Fruit fly (Drosophila melanogaster) whole organism: ENCODE measurements around the gene Snapin.

Experiments used
- CG8478 ChIP-seq: fragments of >200 bp; optimal IDR thresholded peaks from 2 replicates; lab custom pipeline; 2018; ENCODE audit warnings: inconsistent platforms
- Dll ChIP-seq: fragments of >200 bp; optimal IDR thresholded peaks from 2 replicates; lab custom pipeline; 2017
- EcR ChIP-seq, 2 experiments: fragments of >200 bp; optimal IDR thresholded peaks; 2 replicates each; lab custom pipeline; 2017; ENCODE audit warnings: missing biosample characterization in 2 of 2, missing genetic modification characterization in 2 of 2, missing genetic modification reagents in 2 of 2
- pan ChIP-seq: fragments of >200 bp; optimal IDR thresholded peaks from 2 replicates; lab custom pipeline; 2017
- psq ChIP-seq: fragments of >200 bp; optimal IDR thresholded peaks from 2 replicates; lab custom pipeline; 2017
- usp ChIP-seq: fragments of >200 bp; optimal IDR thresholded peaks from 2 replicates; lab custom pipeline; 2017; ENCODE audit warnings: missing biosample characterization, missing genetic modification characterization, mixed read lengths

DNA sequence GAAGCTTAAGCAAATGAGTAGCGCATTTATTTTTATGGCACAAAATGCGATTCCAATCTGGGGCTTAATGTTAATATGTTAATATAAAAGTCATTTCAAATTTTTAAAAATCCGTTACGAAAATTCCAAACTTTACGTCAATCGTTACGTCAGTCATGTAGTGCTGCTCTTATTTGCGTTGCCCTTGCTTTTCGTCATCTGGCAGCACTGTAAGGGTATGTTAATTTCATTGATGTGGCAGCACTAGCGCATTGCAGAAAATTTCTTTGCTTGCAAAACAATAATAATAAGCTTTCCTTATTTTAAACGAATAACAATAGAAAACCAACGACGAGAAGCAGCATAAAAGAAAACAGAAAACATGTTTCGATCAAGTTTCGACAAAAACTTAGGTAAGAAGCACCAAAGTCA, 19.7 kb downstream of the Snapin start, which contains the start of gene Hrs:
- TF ChIP-seq CG8478 (no peak), usp (no peak), psq (lab: Kevin White, UChicago) (no peak), pan (lab: Kevin White, UChicago) (no peak), EcR (GFP tag; optimal IDR thresholded peaks at IDR 0.05; lab: Kevin White, UChicago) (no peak), Dll (no peak)
